ENCODE assay signal across 4 worm cellular contexts in the genomic region with DNA sequence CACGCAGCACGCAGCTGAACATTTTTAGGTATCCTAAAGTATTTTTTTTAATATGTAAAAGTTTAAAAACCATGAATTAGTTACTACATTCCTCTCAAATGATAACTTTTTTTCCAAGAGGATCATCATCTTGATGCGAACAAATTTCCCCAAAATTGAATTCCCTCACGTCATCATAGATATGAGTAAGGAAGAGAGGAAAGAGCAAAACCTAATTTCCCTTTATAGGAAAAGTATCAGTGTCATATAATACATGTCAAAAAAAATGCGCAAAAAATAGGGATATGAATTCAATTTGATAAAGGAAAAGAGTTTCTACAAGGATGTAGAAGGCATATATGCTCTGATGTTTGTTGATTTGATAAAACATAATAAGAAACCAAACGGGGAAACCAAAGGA.
TF ChIP-seq lines count a peak whose summit lies in the region.

No protein-coding gene starts in this region.

TF ChIP-seq in whole organism, L1 larva, 84 proteins besides CTCF, POLR2A, EP300 and RAD21:
- peak; percentile 33 for TF ChIP-seq lin-14 (GFP tag; optimal IDR thresholded peaks at IDR 0.05; lab: Kevin White, UChicago)
- peak; percentile 56 for TF ChIP-seq fkh-10 (GFP tag; optimal IDR thresholded peaks at IDR 0.05; lab: Kevin White, UChicago)
- TF ChIP-seq unc-130 (tag; optimal IDR thresholded peaks at IDR 0.05; lab: Kevin White, UChicago): no peak

TF ChIP-seq in whole organism, L3 larva, 47 proteins besides CTCF, POLR2A, EP300 and RAD21:
- TF ChIP-seq fkh-10 (GFP tag; optimal IDR thresholded peaks at IDR 0.05; lab: Kevin White, UChicago) (peak; percentile 31), nhr-25 (tag; optimal IDR thresholded peaks at IDR 0.05; lab: Kevin White, UChicago) (no peak)

TF ChIP-seq in whole organism, L4 larva, 104 proteins besides CTCF, POLR2A, EP300 and RAD21:
- peak; percentile 49 for TF ChIP-seq fkh-10 (GFP tag; optimal IDR thresholded peaks at IDR 0.05; lab: Kevin White, UChicago)
- TF ChIP-seq Y75B8A.6 (GFP tag; IDR thresholded peaks at IDR 0.05; lab: Robert Waterston, UW): no peak
- no peak for TF ChIP-seq lin-29 (GFP tag; IDR thresholded peaks at IDR 0.05; lab: Robert Waterston, UW)
- TF ChIP-seq php-3 (GFP tag; IDR thresholded peaks at IDR 0.05; lab: Robert Waterston, UW): no peak
- peak; percentile 13 for TF ChIP-seq ces-1 (GFP tag; optimal IDR thresholded peaks at IDR 0.05; lab: Kevin White, UChicago)
- no peak for TF ChIP-seq nhr-42 (GFP tag; IDR thresholded peaks at IDR 0.05; lab: Robert Waterston, UW)
- 0 out of 2 replicates have a peak, but pooled peaks have one; percentile 31 for TF ChIP-seq ctbp-1 (GFP tag; IDR thresholded peaks at IDR 0.05; lab: Robert Waterston, UW)
- no peak for TF ChIP-seq mxl-2 (GFP tag; conservative IDR thresholded peaks at IDR 0.05; lab: Robert Waterston, UW)
- no peak for TF ChIP-seq hlh-11 (tag; optimal IDR thresholded peaks at IDR 0.05; lab: Kevin White, UChicago)
- TF ChIP-seq cey-2 (tag; optimal IDR thresholded peaks at IDR 0.05; lab: Kevin White, UChicago; ENCODE audit: borderline replicate concordance, insufficient read depth): no peak
- no peak for TF ChIP-seq daf-19 (GFP tag; conservative IDR thresholded peaks at IDR 0.05; lab: Robert Waterston, UW)
- no peak for TF ChIP-seq hlh-30 (tag; optimal IDR thresholded peaks at IDR 0.05; lab: Kevin White, UChicago; ENCODE audit: insufficient read depth)
- no peak for TF ChIP-seq ztf-7 (tag; optimal IDR thresholded peaks at IDR 0.05; lab: Kevin White, UChicago)
- TF ChIP-seq ceh-32 (tag; optimal IDR thresholded peaks at IDR 0.05; lab: Kevin White, UChicago; ENCODE audit: poor library complexity): no peak

TF ChIP-seq in whole organism, late embryonic, 69 proteins besides CTCF, POLR2A, EP300 and RAD21:
- TF ChIP-seq unc-42 (tag; optimal IDR thresholded peaks at IDR 0.05; lab: Kevin White, UChicago) (peak; percentile 63), ceh-19 (GFP tag; optimal IDR thresholded peaks at IDR 0.05; lab: Kevin White, UChicago) (no peak), pat-9 (tag; optimal IDR thresholded peaks at IDR 0.05; lab: Kevin White, UChicago) (no peak)
TF ChIP-seq in whole organism, late embryonic: peak in this region for 1.
